Worm (Caenorhabditis elegans) whole organism, mixed stage, embryonic: ENCODE measurements around the gene F35E12.6.

Source experiments
- ces-1 ChIP-seq: fragments of 150-350 bp; optimal IDR thresholded peaks from 2 replicates; lab custom pipeline; 2014; ENCODE audit warnings: missing biosample characterization, missing genetic modification reagents, missing genetic modification characterization
- flh-1 ChIP-seq: fragments of 200-800 bp; sonication (Bioruptor generic); optimal IDR thresholded peaks from 2 replicates; lab custom pipeline; 2018; ENCODE audit warnings: mild to moderate bottlenecking, missing genetic modification characterization, moderate library complexity, missing compliant biosample characterization
- lin-13 ChIP-seq: fragments of 150-350 bp; optimal IDR thresholded peaks from 2 replicates; lab custom pipeline; 2014; ENCODE audit warnings: missing biosample characterization, missing genetic modification characterization
- mep-1 ChIP-seq: fragments of 150-350 bp; optimal IDR thresholded peaks from 2 replicates; lab custom pipeline; 2017; ENCODE audit warnings: missing biosample characterization, missing genetic modification reagents, missing genetic modification characterization, inconsistent platforms
- nhr-12 ChIP-seq: fragments of 150-350 bp; optimal IDR thresholded peaks from 2 replicates; lab custom pipeline; 2014; ENCODE audit warnings: missing biosample characterization, missing genetic modification characterization
- nhr-76 ChIP-seq: sonication (generic microtip); optimal IDR thresholded peaks from 2 replicates; lab custom pipeline; 2017; ENCODE audit warnings: missing biosample characterization, missing genetic modification characterization
- snpc-4 ChIP-seq: fragments of 150-350 bp; optimal IDR thresholded peaks from 2 replicates; lab custom pipeline; 2014; ENCODE audit warnings: missing biosample characterization, missing genetic modification characterization
- sptf-1 ChIP-seq: sonication (generic microtip); optimal IDR thresholded peaks from 2 replicates; lab custom pipeline; 2017; ENCODE audit warnings: mild to moderate bottlenecking, missing genetic modification characterization, moderate library complexity, missing compliant biosample characterization
- unc-120 ChIP-seq: sonication (generic microtip); optimal IDR thresholded peaks from 2 replicates; lab custom pipeline; 2017; ENCODE audit warnings: missing genetic modification characterization, missing compliant biosample characterization; ENCODE audit not compliant: poor library complexity, severe bottlenecking
- unc-62 ChIP-seq: fragments of 150-350 bp; optimal IDR thresholded peaks from 2 replicates; lab custom pipeline; 2014; ENCODE audit warnings: missing biosample characterization, missing genetic modification reagents, missing genetic modification characterization

ce11 chrV:13775529-13775928 lies 39.5 kb upstream of the F35E12.6 start, which contains the start of gene F53C11.1:
- TF ChIP-seq sptf-1 (tag; lab: Kevin White, UChicago), result no peak
- no peak for TF ChIP-seq snpc-4 (tag; lab: Kevin White, UChicago)
- TF ChIP-seq unc-62, result no peak
- TF ChIP-seq ces-1 (GFP tag; lab: Kevin White, UChicago), result no peak
- TF ChIP-seq nhr-12 (tag; lab: Kevin White, UChicago), result no peak
- TF ChIP-seq nhr-76 (tag; lab: Kevin White, UChicago), result no peak
- TF ChIP-seq mep-1 (tag; lab: Kevin White, UChicago), result no peak
- no peak for TF ChIP-seq unc-120 (tag; lab: Kevin White, UChicago)
- no peak for TF ChIP-seq flh-1 (GFP tag; lab: Kevin White, UChicago)
- no peak for TF ChIP-seq lin-13 (tag; lab: Kevin White, UChicago)
